Worm (Caenorhabditis elegans): ENCODE measurements around the gene str-71.

str-71 gene

ce11 chrV:15505068-15505467 is 46.1 kb upstream of the str-71 start (continued):
- no peak for TF ChIP-seq rec-8 (tag; optimal IDR thresholded peaks at IDR 0.05)
- peak; percentile 7 for TF ChIP-seq attf-5 (GFP tag; optimal IDR thresholded peaks at IDR 0.05)
- TF ChIP-seq F23B12.7 (tag; optimal IDR thresholded peaks at IDR 0.05; ENCODE audit: insufficient read depth) = no peak
- TF ChIP-seq pbrm-1 (GFP tag; IDR thresholded peaks at IDR 0.05) = peak; percentile 62; the same call in 1 of the 2 replicates
- peak; percentile 43; the same call in 1 of the 2 replicates for TF ChIP-seq K11D2.4 (GFP tag; IDR thresholded peaks at IDR 0.05)
- TF ChIP-seq ceh-27 (GFP tag; optimal IDR thresholded peaks at IDR 0.05) = peak; percentile 44
- TF ChIP-seq lin-40 (tag; optimal IDR thresholded peaks at IDR 0.05) = no peak
- TF ChIP-seq pha-4 (tag; optimal IDR thresholded peaks at IDR 0.05) = no peak
- TF ChIP-seq dox-1 (GFP tag; IDR thresholded peaks at IDR 0.05) = peak; percentile 63
- TF ChIP-seq nhr-90 (tag; optimal IDR thresholded peaks at IDR 0.05) = peak; percentile 38
- peak; percentile 52 for TF ChIP-seq athp-1 (tag; optimal IDR thresholded peaks at IDR 0.05)
- no peak for TF ChIP-seq gei-17 (GFP tag; optimal IDR thresholded peaks at IDR 0.05)
- peak; percentile 75 for TF ChIP-seq D2030.7 (GFP tag; IDR thresholded peaks at IDR 0.05)
- TF ChIP-seq him-1 (tag; optimal IDR thresholded peaks at IDR 0.05) = peak; percentile 20
- no peak for TF ChIP-seq T26A5.8 (tag; optimal IDR thresholded peaks at IDR 0.05)
- TF ChIP-seq ekl-4 (GFP tag; IDR thresholded peaks at IDR 0.05) = 0 out of 2 replicates have a peak, but pooled peaks have one; percentile 15
- TF ChIP-seq C06A6.2 (GFP tag; conservative IDR thresholded peaks at IDR 0.05) = no peak
- no peak for TF ChIP-seq attf-3 (GFP tag; conservative IDR thresholded peaks at IDR 0.05)
- no peak for TF ChIP-seq F22D6.2 (tag; optimal IDR thresholded peaks at IDR 0.05)
- TF ChIP-seq akir-1 (GFP tag; optimal IDR thresholded peaks at IDR 0.05) = no peak
- no peak for TF ChIP-seq Y53G8AR.9 (GFP tag; conservative IDR thresholded peaks at IDR 0.05)
- TF ChIP-seq madf-3 (GFP tag; IDR thresholded peaks at IDR 0.05) = 0 out of 2 replicates have a peak, but pooled peaks have one; percentile 14
- TF ChIP-seq ztf-18 (tag; optimal IDR thresholded peaks at IDR 0.05) = peak; percentile 46
- peak; percentile 57 for TF ChIP-seq lin-54 (GFP tag; optimal IDR thresholded peaks at IDR 0.05)
- peak; percentile 93 for TF ChIP-seq tbp1 (GFP tag; optimal IDR thresholded peaks at IDR 0.05)
- TF ChIP-seq snpc-3.4 (tag; optimal IDR thresholded peaks at IDR 0.05) = no peak

- TF ChIP-seq snpc-3.4 (tag; optimal IDR thresholded peaks at IDR 0.05) = no peak
- TF ChIP-seq F39B2.1 (GFP tag; IDR thresholded peaks at IDR 0.05) = no peak
- TF ChIP-seq madf-6 (GFP tag; IDR thresholded peaks at IDR 0.05) = no peak
- no peak for TF ChIP-seq ztf-6 (GFP tag; IDR thresholded peaks at IDR 0.05)
- TF ChIP-seq pbrm-1 (GFP tag; IDR thresholded peaks at IDR 0.05) = no peak
- TF ChIP-seq F55B11.4 (tag; optimal IDR thresholded peaks at IDR 0.05; ENCODE audit: borderline replicate concordance, insufficient read depth) = no peak
- TF ChIP-seq lsl-1 (GFP tag; optimal IDR thresholded peaks at IDR 0.05) = no peak
- TF ChIP-seq xnd-1 (tag; optimal IDR thresholded peaks at IDR 0.05) = no peak
- no peak for TF ChIP-seq B0019.2 (GFP tag; conservative IDR thresholded peaks at IDR 0.05)
- no peak for TF ChIP-seq sptf-2 (GFP tag; optimal IDR thresholded peaks at IDR 0.05)
- no peak for TF ChIP-seq F49E8.2 (tag; optimal IDR thresholded peaks at IDR 0.05; ENCODE audit: insufficient read depth)
Measured at ce11 chrV:15503603-15504002, 44.6 kb upstream of the str-71 start.

DNA sequence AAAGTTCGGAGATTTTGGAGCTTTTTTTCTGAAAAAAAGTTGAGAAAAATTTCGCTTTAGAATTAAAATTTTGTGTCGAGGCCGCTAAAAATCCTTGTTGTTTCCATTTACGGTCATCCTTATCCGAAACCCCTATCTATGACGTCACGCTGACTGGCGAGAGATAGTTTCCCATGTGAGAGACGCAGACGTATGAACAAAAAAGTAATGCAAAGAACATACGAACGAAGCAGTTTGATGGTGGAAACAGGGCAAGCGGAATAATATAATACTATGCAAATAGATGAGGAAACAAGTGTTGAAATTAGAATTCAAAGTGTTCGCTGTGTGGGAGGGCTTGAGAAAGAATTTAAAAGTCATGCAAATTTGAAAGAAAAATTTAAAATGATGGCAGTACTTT is 40.1 kb upstream of the str-71 start:
- TF ChIP-seq hmg-1.2 (GFP tag; IDR thresholded peaks at IDR 0.05) (peak; percentile 61; the same call in 1 of the 2 replicates), egl-18 (GFP tag; IDR thresholded peaks at IDR 0.05) (no peak), atf-7 (tag; optimal IDR thresholded peaks at IDR 0.05) (peak; percentile 48)

Measured in whole organism, young adult.